Worm (Caenorhabditis elegans) whole organism, L2 larva: ENCODE results near the gene gfat-1.
A peak's percentile ranks its signal among the peaks of the same experiment; 100 is the strongest.

Source experiments
- snpc-4 ChIP-seq: fragments of 150-350 bp; optimal IDR thresholded peaks from 2 replicates; lab custom pipeline; 2014; ENCODE audit warnings: missing biosample characterization, missing genetic modification characterization
- ztf-11 ChIP-seq: sonication (generic microtip); optimal IDR thresholded peaks from 2 replicates; lab custom pipeline; 2017; ENCODE audit warnings: missing biosample characterization, missing genetic modification characterization
- ztf-4 ChIP-seq: fragments of 150-350 bp; optimal IDR thresholded peaks from 2 replicates; lab custom pipeline; 2014; ENCODE audit warnings: missing biosample characterization, missing genetic modification characterization

- peak; percentile 51 for TF ChIP-seq snpc-4 (tag; lab: Kevin White, UChicago)
- TF ChIP-seq ztf-11 (tag; lab: Kevin White, UChicago), result no peak
- peak; percentile 81 for TF ChIP-seq ztf-4
Measured at ce11 chrII:11619895-11620439, 24.7 kb upstream of the gfat-1 start.
